Worm (Caenorhabditis elegans) whole organism, L4 larva: Measurements from ENCODE around the gene Y43F8B.3.
A peak's percentile ranks its signal among the peaks of the same experiment; 100 is the strongest.

Experiments
- F10B5.3 ChIP-seq: sonication (generic microtip); optimal IDR thresholded peaks from 2 replicates; lab custom pipeline; 2016; ENCODE audit warnings: mild to moderate bottlenecking, missing genetic modification characterization, missing compliant biosample characterization
- F26F4.8 ChIP-seq: fragments of 200-800 bp; sonication (Bioruptor generic); conservative IDR thresholded peaks from 2 replicates; pipeline ENCODE4 v1.3.6; 2022; ENCODE audit warnings: missing genetic modification characterization, missing compliant biosample characterization
- F44E2.7 ChIP-seq: fragments of 200-800 bp; sonication (Bioruptor generic); IDR thresholded peaks from 2 replicates; pipeline ENCODE4 v2.1.2; 2022; ENCODE audit warnings: missing genetic modification characterization, missing compliant biosample characterization
- T26A8.4 ChIP-seq: fragments of 200-800 bp; sonication (Bioruptor generic); IDR thresholded peaks from 2 replicates; pipeline ENCODE4 v1.3.6; 2022; ENCODE audit warnings: missing genetic modification characterization, missing compliant biosample characterization
- Y48G9A.11 ChIP-seq: fragments of 200-800 bp; sonication (Bioruptor generic); IDR thresholded peaks from 2 replicates; pipeline ENCODE4 v1.3.6; 2022; ENCODE audit warnings: missing genetic modification reagents, missing genetic modification characterization, missing compliant biosample characterization
- Y75B8A.6 ChIP-seq: fragments of 200-800 bp; sonication (Bioruptor generic); IDR thresholded peaks from 2 replicates; pipeline ENCODE4 v1.3.6; 2022; ENCODE audit warnings: missing genetic modification reagents, missing genetic modification characterization, missing compliant biosample characterization
- aha-1 ChIP-seq: fragments of 150-350 bp; peaks from one replicate; lab custom pipeline; 2014; ENCODE audit warnings: missing biosample characterization, missing genetic modification characterization
- ama-1 ChIP-seq: fragments of 150-350 bp; optimal IDR thresholded peaks from 2 replicates; lab custom pipeline; 2014; ENCODE audit warnings: inconsistent platforms, mixed read lengths
- ceh-32 ChIP-seq: sonication (generic microtip); optimal IDR thresholded peaks from 2 replicates; lab custom pipeline; 2016; ENCODE audit warnings: mild to moderate bottlenecking, missing genetic modification characterization, missing compliant biosample characterization; ENCODE audit not compliant: poor library complexity
- ceh-62 ChIP-seq: sonication (generic microtip); optimal IDR thresholded peaks from 2 replicates; lab custom pipeline; 2017; ENCODE audit warnings: missing biosample characterization, missing genetic modification characterization
- ces-1 ChIP-seq: fragments of 150-350 bp; sonication (generic microtip); optimal IDR thresholded peaks from 4 replicates; lab custom pipeline; 2014; ENCODE audit warnings: missing biosample characterization, missing genetic modification reagents, missing genetic modification characterization
- cey-2 ChIP-seq: sonication (generic microtip); optimal IDR thresholded peaks from 3 replicates; lab custom pipeline; 2017; ENCODE audit warnings: missing genetic modification characterization, mild to moderate bottlenecking, missing compliant biosample characterization, antibody characterized with exemption, borderline replicate concordance; ENCODE audit not compliant: insufficient read depth
- ctbp-1 ChIP-seq: fragments of 200-800 bp; sonication (Bioruptor generic); IDR thresholded peaks from 2 replicates; pipeline ENCODE4 v1.3.6; 2022; ENCODE audit warnings: missing genetic modification reagents, missing genetic modification characterization, missing compliant biosample characterization
- daf-12 ChIP-seq: fragments of 150-350 bp; optimal IDR thresholded peaks from 2 replicates; lab custom pipeline; 2014; ENCODE audit warnings: missing biosample characterization, missing genetic modification reagents, missing genetic modification characterization
- daf-16 ChIP-seq, 3 experiments: sonication (generic microtip); optimal IDR thresholded peaks; 2 replicates each; lab custom pipeline; 2016 to 2017; ENCODE audit warnings: missing genetic modification characterization in 3 of 3, missing genetic modification reagents in 3 of 3, mild to moderate bottlenecking in 2 of 3, missing compliant biosample characterization in 2 of 3, missing biosample characterization in 1 of 3, moderate library complexity in 1 of 3
- daf-19 ChIP-seq: fragments of 200-800 bp; sonication (Bioruptor generic); conservative IDR thresholded peaks from 2 replicates; pipeline ENCODE4 v1.3.6; 2022; ENCODE audit warnings: missing genetic modification characterization, missing compliant biosample characterization
- duxl-1 ChIP-seq: sonication (generic microtip); optimal IDR thresholded peaks from 2 replicates; lab custom pipeline; 2016; ENCODE audit warnings: mild to moderate bottlenecking, missing genetic modification characterization, moderate library complexity, missing compliant biosample characterization; ENCODE audit not compliant: poor library complexity
- egl-27 ChIP-seq: sonication (generic microtip); optimal IDR thresholded peaks from 3 replicates; lab custom pipeline; 2017; ENCODE audit warnings: missing biosample characterization, missing genetic modification reagents, missing genetic modification characterization
- fkh-10 ChIP-seq: fragments of 150-350 bp; optimal IDR thresholded peaks from 2 replicates; lab custom pipeline; 2014; ENCODE audit warnings: missing biosample characterization, missing genetic modification reagents, missing genetic modification characterization
- gei-8 ChIP-seq: fragments of 200-800 bp; sonication (Bioruptor generic); optimal IDR thresholded peaks from 2 replicates; lab custom pipeline; 2018; ENCODE audit warnings: mild to moderate bottlenecking, missing genetic modification characterization, missing compliant biosample characterization
- lim-7 ChIP-seq: fragments of 200-800 bp; sonication (Bioruptor generic); IDR thresholded peaks from 2 replicates; pipeline ENCODE4 v1.3.6; 2022; ENCODE audit warnings: missing genetic modification characterization, missing compliant biosample characterization
- lin-1 ChIP-seq: fragments of 200-800 bp; sonication (Bioruptor generic); IDR thresholded peaks from 2 replicates; pipeline ENCODE4 v1.3.6; 2022; ENCODE audit warnings: missing genetic modification reagents, missing genetic modification characterization, missing compliant biosample characterization
- lin-13 ChIP-seq: fragments of 150-350 bp; optimal IDR thresholded peaks from 2 replicates; lab custom pipeline; 2014; ENCODE audit warnings: missing biosample characterization, missing genetic modification reagents, missing genetic modification characterization
- lin-29 ChIP-seq: fragments of 200-800 bp; sonication (Bioruptor generic); IDR thresholded peaks from 2 replicates; pipeline ENCODE4 v1.3.6; 2022; ENCODE audit warnings: missing genetic modification reagents, missing genetic modification characterization, missing compliant biosample characterization
- lin-39 ChIP-seq: fragments of 150-350 bp; optimal IDR thresholded peaks from 2 replicates; lab custom pipeline; 2014; ENCODE audit warnings: missing biosample characterization, missing genetic modification reagents, missing genetic modification characterization
- lir-3 ChIP-seq: sonication (generic microtip); optimal IDR thresholded peaks from 2 replicates; lab custom pipeline; 2016; ENCODE audit warnings: mild to moderate bottlenecking, missing genetic modification characterization, missing compliant biosample characterization
- lsy-2 ChIP-seq, 2 experiments: fragments of 150-350 bp in 1 of 2; sonication (generic microtip) in 1 of 2; optimal IDR thresholded peaks; 2 replicates each; lab custom pipeline; 2014 to 2017; ENCODE audit warnings: missing biosample characterization in 2 of 2, missing genetic modification characterization in 2 of 2
- madf-5 ChIP-seq, 2 experiments: fragments of 200-800 bp; sonication (Bioruptor generic); IDR thresholded peaks; 2 replicates each; pipeline ENCODE4 v1.3.6; 2022; ENCODE audit warnings: missing compliant biosample characterization in 2 of 2, missing genetic modification characterization in 2 of 2
- mdt-29 ChIP-seq: fragments of 200-800 bp; sonication (Bioruptor generic); IDR thresholded peaks from 2 replicates; pipeline ENCODE4 v1.3.6; 2022; ENCODE audit warnings: missing genetic modification reagents, missing genetic modification characterization, missing compliant biosample characterization
- mes-2 ChIP-seq: sonication (generic microtip); optimal IDR thresholded peaks from 2 replicates; lab custom pipeline; 2016; ENCODE audit warnings: missing genotype, mild to moderate bottlenecking, missing genetic modification characterization, missing compliant biosample characterization; ENCODE audit not compliant: poor library complexity, severe bottlenecking
- mxl-2 ChIP-seq: fragments of 200-800 bp; sonication (Bioruptor generic); conservative IDR thresholded peaks from 2 replicates; pipeline ENCODE4 v1.3.6; 2022; ENCODE audit warnings: missing genetic modification reagents, missing genetic modification characterization, missing compliant biosample characterization
- mxl-3 ChIP-seq: fragments of 200-800 bp; sonication (Bioruptor generic); optimal IDR thresholded peaks from 2 replicates; lab custom pipeline; 2018; ENCODE audit warnings: mild to moderate bottlenecking, missing genetic modification characterization, missing compliant biosample characterization
- nhr-102 ChIP-seq: sonication (generic microtip); optimal IDR thresholded peaks from 2 replicates; lab custom pipeline; 2016; ENCODE audit warnings: mild to moderate bottlenecking, missing genetic modification characterization, moderate library complexity, missing compliant biosample characterization
- nhr-237 ChIP-seq: sonication (generic microtip); optimal IDR thresholded peaks from 2 replicates; lab custom pipeline; 2017; ENCODE audit warnings: missing biosample characterization, missing genetic modification characterization
- nhr-25 ChIP-seq: sonication (generic microtip); optimal IDR thresholded peaks from 2 replicates; lab custom pipeline; 2017; ENCODE audit warnings: missing genetic modification characterization, mild to moderate bottlenecking, missing compliant biosample characterization, antibody characterized with exemption, moderate library complexity, borderline replicate concordance; ENCODE audit not compliant: insufficient read depth
- nhr-48 ChIP-seq: sonication (generic microtip); optimal IDR thresholded peaks from 2 replicates; lab custom pipeline; 2016; ENCODE audit warnings: mild to moderate bottlenecking, missing genetic modification characterization, missing compliant biosample characterization
- nhr-6 ChIP-seq: fragments of 150-350 bp; optimal IDR thresholded peaks from 2 replicates; lab custom pipeline; 2014; ENCODE audit warnings: missing biosample characterization, missing genetic modification characterization
- nhr-76 ChIP-seq: fragments of 150-350 bp; optimal IDR thresholded peaks from 2 replicates; lab custom pipeline; 2014; ENCODE audit warnings: missing biosample characterization, missing genetic modification characterization
- pha-4 ChIP-seq, 2 experiments: fragments of 150-350 bp in 1 of 2; fragments of 200-800 bp in 1 of 2; sonication (Bioruptor generic) in 1 of 2; IDR thresholded peaks in 1 of 2; optimal IDR thresholded peaks in 1 of 2; 2 replicates each; pipeline versions ENCODE4 v1.3.6 to Lab custom; 2014 to 2022; ENCODE audit warnings: missing genetic modification characterization in 2 of 2, missing genetic modification reagents in 2 of 2, missing biosample characterization in 1 of 2, missing compliant biosample characterization in 1 of 2
- php-3 ChIP-seq: fragments of 200-800 bp; sonication (Bioruptor generic); IDR thresholded peaks from 2 replicates; pipeline ENCODE4 v1.3.6; 2022; ENCODE audit warnings: missing genetic modification reagents, missing genetic modification characterization, missing compliant biosample characterization
- snpc-1.2 ChIP-seq: fragments of 200-800 bp; sonication (Bioruptor generic); IDR thresholded peaks from 2 replicates; pipeline ENCODE4 v1.3.6; 2022; ENCODE audit warnings: missing genetic modification reagents, missing genetic modification characterization, missing compliant biosample characterization
- snpc-4 ChIP-seq: fragments of 150-350 bp; optimal IDR thresholded peaks from 2 replicates; lab custom pipeline; 2014; ENCODE audit warnings: missing biosample characterization, missing genetic modification characterization
- spr-3 ChIP-seq: fragments of 200-800 bp; sonication (Bioruptor generic); optimal IDR thresholded peaks from 2 replicates; lab custom pipeline; 2018; ENCODE audit warnings: mild to moderate bottlenecking, missing genetic modification characterization, missing compliant biosample characterization
- tag-97 ChIP-seq: fragments of 200-800 bp; sonication (Bioruptor generic); IDR thresholded peaks from 2 replicates; pipeline ENCODE4 v1.3.6; 2022; ENCODE audit warnings: missing genetic modification characterization, missing compliant biosample characterization
- tra-1 ChIP-seq: fragments of 200-800 bp; sonication (Bioruptor generic); IDR thresholded peaks from 2 replicates; pipeline ENCODE4 v1.3.6; 2022; ENCODE audit warnings: missing genetic modification reagents, missing genetic modification characterization, missing compliant biosample characterization
- unc-39 ChIP-seq: sonication (generic microtip); optimal IDR thresholded peaks from 2 replicates; lab custom pipeline; 2017; ENCODE audit warnings: missing biosample characterization, missing genetic modification characterization
- unc-62 ChIP-seq, 3 experiments: fragments of 150-350 bp in 1 of 3; sonication (generic microtip); optimal IDR thresholded peaks in 2 of 3; peaks in 1 of 3; 1 replicate in 1 of 3; 2 replicates in 2 of 3; lab custom pipeline; 2014 to 2017; ENCODE audit warnings: missing biosample characterization in 3 of 3, missing genetic modification characterization in 3 of 3, missing genetic modification reagents in 3 of 3, missing genotype in 1 of 3
- zfp-3 ChIP-seq: fragments of 200-800 bp; sonication (Bioruptor generic); conservative IDR thresholded peaks from 2 replicates; pipeline ENCODE4 v1.3.6; 2022; ENCODE audit warnings: missing genetic modification reagents, missing genetic modification characterization, missing compliant biosample characterization
- ztf-7 ChIP-seq: fragments of 150-350 bp; optimal IDR thresholded peaks from 2 replicates; lab custom pipeline; 2014; ENCODE audit warnings: missing biosample characterization, missing genetic modification characterization

Y43F8B.3 gene

DNA sequence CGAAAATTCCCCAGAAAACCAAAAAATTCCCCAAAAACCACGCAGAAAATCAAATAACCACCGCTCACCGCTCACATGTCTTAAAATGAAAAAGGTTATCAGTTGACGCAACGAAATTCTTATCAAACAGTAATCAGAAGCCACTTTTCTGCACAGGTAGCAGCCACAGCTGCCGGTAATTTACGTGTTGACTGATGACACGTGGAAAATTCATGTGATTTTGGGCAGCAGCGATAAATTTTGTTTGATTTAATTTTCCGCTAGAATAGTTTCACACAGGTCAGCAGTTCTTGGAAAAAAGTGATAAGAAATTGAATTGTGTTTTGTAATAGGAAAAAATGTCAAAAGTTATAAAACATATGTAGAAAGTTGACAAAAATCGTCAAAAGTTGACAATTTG, 24.7 kb downstream of the Y43F8B.3 start (continued):
- TF ChIP-seq lin-29 (GFP tag; lab: Robert Waterston, UW), result no peak
- no peak for TF ChIP-seq mes-2
- no peak for TF ChIP-seq F44E2.7 (GFP tag; lab: Robert Waterston, UW)
- no peak for TF ChIP-seq madf-5 (GFP tag; IDR thresholded peaks at IDR 0.05; lab: Robert Waterston, UW)
- 0 out of 2 replicates have a peak, but pooled peaks have one; percentile 34 for TF ChIP-seq Y75B8A.6 (GFP tag; lab: Robert Waterston, UW)
- no peak for TF ChIP-seq ceh-32 (tag; lab: Kevin White, UChicago)
- no peak for TF ChIP-seq ceh-62 (tag; lab: Kevin White, UChicago)
- TF ChIP-seq aha-1 (tag; lab: Kevin White, UChicago), result no peak
- TF ChIP-seq ctbp-1, result no peak
- TF ChIP-seq unc-39 (tag; lab: Kevin White, UChicago), result no peak
- 0 out of 2 replicates have a peak, but pooled peaks have one; percentile 14 for TF ChIP-seq zfp-3 (GFP tag; lab: Robert Waterston, UW)
- TF ChIP-seq Y48G9A.11 (GFP tag; lab: Robert Waterston, UW), result no peak
- TF ChIP-seq nhr-6 (tag; lab: Kevin White, UChicago), result peak; percentile 11
- no peak for TF ChIP-seq spr-3 (GFP tag; lab: Kevin White, UChicago)
- no peak for TF ChIP-seq nhr-25 (tag; lab: Kevin White, UChicago)
- no peak for TF ChIP-seq snpc-4
- TF ChIP-seq tra-1 (GFP tag; lab: Robert Waterston, UW), result peak; percentile 97
- TF ChIP-seq lin-39 (tag; lab: Kevin White, UChicago), result no peak
- TF ChIP-seq ztf-7 (tag; lab: Kevin White, UChicago), result no peak
- peak; percentile 83 for TF ChIP-seq nhr-48 (tag; lab: Kevin White, UChicago)
- no peak for TF ChIP-seq lim-7
- no peak for TF ChIP-seq lir-3
- peak; percentile 88 for TF ChIP-seq lin-1 (GFP tag; lab: Robert Waterston, UW)
- peak; percentile 80 for TF ChIP-seq cey-2 (tag; lab: Kevin White, UChicago)
- peak; percentile 89 for TF ChIP-seq mxl-3 (GFP tag; lab: Kevin White, UChicago)
- no peak for TF ChIP-seq F26F4.8 (GFP tag; lab: Robert Waterston, UW)
- peak; percentile 89 for TF ChIP-seq mxl-2 (GFP tag; lab: Robert Waterston, UW)
- peak in 1 of 2 experiments; percentile 59 for TF ChIP-seq daf-16 (GFP tag; optimal IDR thresholded peaks at IDR 0.05; lab: Kevin White, UChicago)
- peak; percentile 98 for TF ChIP-seq daf-16 (tag; optimal IDR thresholded peaks at IDR 0.05; lab: Kevin White, UChicago)
- no peak for TF ChIP-seq lin-13
- no peak for TF ChIP-seq fkh-10 (GFP tag; lab: Kevin White, UChicago)
- TF ChIP-seq daf-12 (tag; lab: Kevin White, UChicago), result no peak
- peak; percentile 100 for TF ChIP-seq php-3 (GFP tag; lab: Robert Waterston, UW)
- peak; percentile 79 for TF ChIP-seq nhr-102 (tag; lab: Kevin White, UChicago)
- no peak for TF ChIP-seq ces-1
- no peak for TF ChIP-seq ama-1 (lab: Kevin White, UChicago)
- no peak for TF ChIP-seq tag-97
- TF ChIP-seq pha-4 (GFP tag; IDR thresholded peaks at IDR 0.05; lab: Robert Waterston, UW), result peak; percentile 66
- TF ChIP-seq pha-4 (tag; optimal IDR thresholded peaks at IDR 0.05; lab: Kevin White, UChicago), result peak; percentile 6
- TF ChIP-seq F10B5.3 (tag; lab: Kevin White, UChicago), result no peak
- peak; percentile 82 for TF ChIP-seq gei-8 (GFP tag; lab: Kevin White, UChicago)
- no peak for TF ChIP-seq duxl-1 (tag; lab: Kevin White, UChicago)
- no peak for TF ChIP-seq snpc-1.2 (GFP tag; lab: Robert Waterston, UW)
- TF ChIP-seq egl-27 (tag; lab: Kevin White, UChicago), result no peak
- peak; percentile 59 for TF ChIP-seq mdt-29 (GFP tag; lab: Robert Waterston, UW)
- TF ChIP-seq lsy-2 (tag; optimal IDR thresholded peaks at IDR 0.05; lab: Kevin White, UChicago), result peak in 1 of 2 experiments; percentile 64
- TF ChIP-seq T26A8.4, result peak; percentile 16; the same call in 1 of the 2 replicates
- TF ChIP-seq unc-62 (GFP tag; optimal IDR thresholded peaks at IDR 0.05 in 1 of 2; lab: Kevin White, UChicago), result peak in 1 of 2 experiments; percentile 79
- TF ChIP-seq unc-62 (tag; optimal IDR thresholded peaks at IDR 0.05; lab: Kevin White, UChicago), result no peak
- no peak for TF ChIP-seq nhr-237 (tag; lab: Kevin White, UChicago)
- TF ChIP-seq nhr-76 (tag; lab: Kevin White, UChicago), result no peak
- TF ChIP-seq daf-19 (GFP tag; lab: Robert Waterston, UW), result no peak
